Fruit fly (Drosophila melanogaster): ENCODE data around the gene CG46512.
"Not testable (repeated sequence)": the region's sequence is repeated elsewhere in the genome, so short reads cannot be mapped to it uniquely, and the experiment has no call there.

dm6 chrX:22212028-22212427 lies 24.9 kb downstream of the CG46512 start, which contains the start of gene CG46516:
- not testable (repeated sequence) for TF ChIP-seq pan (optimal IDR thresholded peaks at IDR 0.05); CG8478 (optimal IDR thresholded peaks at IDR 0.05); usp (GFP tag; optimal IDR thresholded peaks at IDR 0.05); Dll (optimal IDR thresholded peaks at IDR 0.05); EcR (GFP tag; optimal IDR thresholded peaks at IDR 0.05)
